Worm (Caenorhabditis elegans): Measurements from ENCODE around the gene R07D5.2.

DNA sequence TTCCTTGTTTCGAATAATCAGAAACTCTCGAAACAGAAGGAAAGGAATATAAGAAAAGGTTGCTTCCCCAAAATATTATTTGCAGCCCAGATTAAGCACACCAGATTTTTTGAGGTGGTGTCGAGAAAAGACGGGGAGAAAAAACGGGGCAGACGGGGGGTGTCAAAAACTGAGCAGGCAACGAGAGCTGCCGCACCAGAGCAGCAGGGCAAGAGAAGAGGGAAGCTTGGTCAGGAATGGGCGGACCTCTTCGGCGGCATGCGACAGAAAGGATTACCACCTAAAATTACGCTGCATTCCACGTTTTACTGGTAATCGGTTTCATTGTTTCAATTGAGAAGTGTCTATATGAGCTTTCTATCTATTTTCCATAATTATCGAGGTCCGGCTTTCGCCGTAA is 15.7 kb upstream of the R07D5.2 start:
- no peak for TF ChIP-seq fkh-10 (GFP tag; optimal IDR thresholded peaks at IDR 0.05)
- TF ChIP-seq ama-1 (optimal IDR thresholded peaks at IDR 0.05): no peak
- no peak for TF ChIP-seq jun-1 (tag; optimal IDR thresholded peaks at IDR 0.05)
- no peak for TF ChIP-seq lin-39 (tag; optimal IDR thresholded peaks at IDR 0.05)
- no peak for TF ChIP-seq mml-1 (tag; optimal IDR thresholded peaks at IDR 0.05)
- TF ChIP-seq unc-62 (GFP tag; optimal IDR thresholded peaks at IDR 0.05): no peak
- no peak for TF ChIP-seq lin-15B (tag; optimal IDR thresholded peaks at IDR 0.05)
- TF ChIP-seq nhr-237 (tag; optimal IDR thresholded peaks at IDR 0.05): no peak
- TF ChIP-seq nhr-67 (tag; optimal IDR thresholded peaks at IDR 0.05): no peak
- no peak for TF ChIP-seq ceh-16 (tag; optimal IDR thresholded peaks at IDR 0.05)
- no peak for TF ChIP-seq ceh-28 (tag; optimal IDR thresholded peaks at IDR 0.05)
- no peak for TF ChIP-seq nhr-77 (tag; optimal IDR thresholded peaks at IDR 0.05)
- no peak for TF ChIP-seq ZK546.5 (tag; optimal IDR thresholded peaks at IDR 0.05)
- no peak for TF ChIP-seq nhr-76 (tag; optimal IDR thresholded peaks at IDR 0.05)
